Fruit fly (Drosophila melanogaster): ENCODE measurements around the gene Sbat.

Sbat gene

DNA sequence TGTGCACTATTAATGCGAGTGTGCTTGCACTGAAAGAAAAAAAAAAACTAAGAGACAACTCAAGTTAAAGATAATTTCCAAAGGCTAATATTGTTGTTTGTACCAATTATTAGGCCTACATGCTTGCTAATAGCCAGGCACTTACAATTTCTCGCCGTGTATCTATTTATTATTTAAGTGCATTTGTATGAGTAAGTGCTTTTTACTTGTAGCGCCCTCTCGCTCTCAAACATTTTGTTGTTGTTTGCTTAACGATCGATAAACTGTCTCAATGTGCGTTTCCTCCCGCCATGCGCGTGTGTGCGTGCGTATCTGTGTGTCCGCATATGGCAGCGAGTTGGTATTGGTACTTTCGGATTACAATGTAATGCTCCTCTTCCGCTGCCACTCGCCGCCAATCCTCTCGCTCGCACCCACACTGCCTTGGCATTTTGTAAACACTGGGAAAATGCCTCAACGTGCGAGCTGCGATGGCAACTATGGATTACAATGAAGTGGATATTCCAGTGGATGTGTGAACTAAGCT lies 18.9 kb downstream of the Sbat start (continued):
- TF ChIP-seq CG4730 (GFP tag; IDR thresholded peaks at IDR 0.05) (peak; percentile 75), nau (GFP tag; optimal IDR thresholded peaks at IDR 0.05) (peak; percentile 28), Deaf1 (tag; optimal IDR thresholded peaks at IDR 0.05) (peak; percentile 19), CG13123 (GFP tag; optimal IDR thresholded peaks at IDR 0.05) (peak; percentile 74), Hmr (GFP tag; optimal IDR thresholded peaks at IDR 0.05) (peak; percentile 79), h (optimal IDR thresholded peaks at IDR 0.05) (no peak), Atf-2 (GFP tag; optimal IDR thresholded peaks at IDR 0.05) (peak; percentile 88), Spps (tag; optimal IDR thresholded peaks at IDR 0.05) (peak; percentile 7), en (GFP tag; optimal IDR thresholded peaks at IDR 0.05) (peak; percentile 72), p53 (GFP tag; optimal IDR thresholded peaks at IDR 0.05) (peak; percentile 49), wek (GFP tag; optimal IDR thresholded peaks at IDR 0.05) (no peak), CG3847 (GFP tag; IDR thresholded peaks at IDR 0.05) (peak; percentile 58), CG12071 (GFP tag; optimal IDR thresholded peaks at IDR 0.05) (peak; percentile 36), Chrac-16 (GFP tag; optimal IDR thresholded peaks at IDR 0.05) (peak; percentile 91), Awh (GFP tag; IDR thresholded peaks at IDR 0.05) (peak; percentile 78), CG10565 (GFP tag; optimal IDR thresholded peaks at IDR 0.05) (peak; percentile 37), CG4282 (GFP tag; optimal IDR thresholded peaks at IDR 0.05) (no peak), aop (GFP tag; IDR thresholded peaks at IDR 0.05) (0 out of 2 replicates have a peak, but pooled peaks have one; percentile 30), CG34422 (GFP tag; IDR thresholded peaks at IDR 0.05) (peak; percentile 90), danr (GFP tag; IDR thresholded peaks at IDR 0.05) (no peak), knrl (GFP tag; IDR thresholded peaks at IDR 0.05; ENCODE audit: partially characterized antibody) (no peak), ERR (GFP tag; optimal IDR thresholded peaks at IDR 0.05) (peak; percentile 66), mld (GFP tag; IDR thresholded peaks at IDR 0.05; ENCODE audit: partially characterized antibody) (no peak), CG1647 (GFP tag; optimal IDR thresholded peaks at IDR 0.05) (peak; percentile 75), gfzf (GFP tag; optimal IDR thresholded peaks at IDR 0.05) (no peak), seq (GFP tag; IDR thresholded peaks at IDR 0.05) (peak; percentile 66; the same call in 1 of the 2 replicates), cato (GFP tag; optimal IDR thresholded peaks at IDR 0.05; ENCODE audit: borderline replicate concordance) (peak; percentile 73), CG1792 (GFP tag; optimal IDR thresholded peaks at IDR 0.05) (peak; percentile 78), emc (GFP tag; optimal IDR thresholded peaks at IDR 0.05) (peak; percentile 64), Hand (GFP tag; optimal IDR thresholded peaks at IDR 0.05) (peak; percentile 46), Atf6 (GFP tag; IDR thresholded peaks at IDR 0.05) (peak; percentile 77), CG10979 (tag; optimal IDR thresholded peaks at IDR 0.05) (peak; percentile 75), vnd (GFP tag; IDR thresholded peaks at IDR 0.05; ENCODE audit: partially characterized antibody) (no peak), jing (GFP tag; optimal IDR thresholded peaks at IDR 0.05) (peak; percentile 83), CHES-1-like (GFP tag; optimal IDR thresholded peaks at IDR 0.05) (peak; percentile 76), CG6654 (GFP tag; optimal IDR thresholded peaks at IDR 0.05) (peak; percentile 62), ranshi (GFP tag; IDR thresholded peaks at IDR 0.05) (peak; percentile 83; the same call in 1 of the 2 replicates), mirr (GFP tag; optimal IDR thresholded peaks at IDR 0.05) (peak; percentile 64), CG10147 (GFP tag; optimal IDR thresholded peaks at IDR 0.05) (peak; percentile 28), fu2 (GFP tag; optimal IDR thresholded peaks at IDR 0.05) (peak; percentile 75), Ets97D (GFP tag; optimal IDR thresholded peaks at IDR 0.05) (peak; percentile 64), onecut (GFP tag; IDR thresholded peaks at IDR 0.05) (peak; percentile 99), CG18476 (GFP tag; optimal IDR thresholded peaks at IDR 0.05) (peak; percentile 72), al (GFP tag; IDR thresholded peaks at IDR 0.05) (no peak), exex (tag; optimal IDR thresholded peaks at IDR 0.05) (no peak), Camta (GFP tag; optimal IDR thresholded peaks at IDR 0.05) (peak; percentile 84), CkIIα-i1 (GFP tag; IDR thresholded peaks at IDR 0.05) (no peak), Rfx (GFP tag; IDR thresholded peaks at IDR 0.05) (peak; percentile 59; the same call in 1 of the 2 replicates)
